Worm (Caenorhabditis elegans) whole organism, L1 larva: Measurements from ENCODE around the gene C14E2.1.

Source experiments
- C16A3.4 ChIP-seq: fragments of 150-350 bp; optimal IDR thresholded peaks from 2 replicates; lab custom pipeline; 2014; ENCODE audit warnings: missing biosample characterization, missing genetic modification characterization
- ces-1 ChIP-seq: fragments of 150-350 bp; optimal IDR thresholded peaks from 2 replicates; lab custom pipeline; 2014; ENCODE audit warnings: missing biosample characterization, missing genetic modification reagents, missing genetic modification characterization
- fkh-8 ChIP-seq: sonication (generic microtip); optimal IDR thresholded peaks from 2 replicates; lab custom pipeline; 2016; ENCODE audit warnings: mild to moderate bottlenecking, missing genetic modification characterization, missing compliant biosample characterization

ce11 chrX:1785692-1786091 lies 40.6 kb upstream of the C14E2.1 start:
- no peak for TF ChIP-seq ces-1 (GFP tag; lab: Kevin White, UChicago)
- TF ChIP-seq fkh-8 (tag; lab: Kevin White, UChicago): no peak
- TF ChIP-seq C16A3.4: no peak
